Fruit fly (Drosophila melanogaster): ENCODE data around the gene Trf4-2.

Trf4-2 gene

DNA sequence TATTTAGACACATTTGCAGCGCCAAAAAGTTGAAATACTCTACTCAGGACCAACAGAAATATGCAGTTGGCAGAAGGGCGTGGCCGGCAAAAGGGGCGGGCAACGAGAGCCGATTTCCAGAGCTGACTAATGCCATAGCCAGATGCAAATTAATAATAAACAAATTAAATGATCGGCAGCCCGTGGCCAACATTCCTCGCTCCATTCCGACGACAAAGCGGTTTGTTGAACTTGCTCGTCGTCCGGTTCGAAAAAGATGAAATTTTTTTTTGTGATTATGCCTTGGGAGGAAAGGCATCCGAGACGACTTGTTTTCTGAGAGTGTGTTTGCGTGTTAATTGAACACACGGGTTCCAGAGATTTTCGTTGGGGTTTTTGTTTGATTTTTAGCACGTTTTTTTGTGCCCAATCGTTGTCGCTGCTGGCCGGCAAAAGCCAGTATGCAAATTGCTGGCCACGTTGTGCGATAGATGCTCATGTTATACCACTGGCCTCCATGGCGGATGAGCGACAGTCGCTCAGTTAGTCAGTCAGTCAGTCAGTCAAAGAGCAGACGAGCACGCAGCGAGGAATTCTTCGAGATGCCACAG is 35.6 kb upstream of the Trf4-2 start:
- TF ChIP-seq Clk (GFP tag; optimal IDR thresholded peaks at IDR 0.05), result no peak
- no peak for TF ChIP-seq CG33017 (tag; optimal IDR thresholded peaks at IDR 0.05)
- no peak for TF ChIP-seq CG14711 (tag; optimal IDR thresholded peaks at IDR 0.05)
- TF ChIP-seq Hr96 (GFP tag; optimal IDR thresholded peaks at IDR 0.05), result no peak
- no peak for TF ChIP-seq tj (GFP tag; optimal IDR thresholded peaks at IDR 0.05)
- TF ChIP-seq bab1 (GFP tag; optimal IDR thresholded peaks at IDR 0.05), result no peak
- TF ChIP-seq CG5204 (GFP tag; optimal IDR thresholded peaks at IDR 0.05), result no peak
- TF ChIP-seq ovo (GFP tag; optimal IDR thresholded peaks at IDR 0.05), result no peak
- no peak for TF ChIP-seq CG7101 (tag; optimal IDR thresholded peaks at IDR 0.05)
- no peak for TF ChIP-seq kay (GFP tag; ENCODE audit: borderline replicate concordance)
- no peak for TF ChIP-seq CG1620 (GFP tag; optimal IDR thresholded peaks at IDR 0.05)
- no peak for TF ChIP-seq cic (GFP tag; optimal IDR thresholded peaks at IDR 0.05)
- no peak for TF ChIP-seq pad (GFP tag; optimal IDR thresholded peaks at IDR 0.05)

DNA sequence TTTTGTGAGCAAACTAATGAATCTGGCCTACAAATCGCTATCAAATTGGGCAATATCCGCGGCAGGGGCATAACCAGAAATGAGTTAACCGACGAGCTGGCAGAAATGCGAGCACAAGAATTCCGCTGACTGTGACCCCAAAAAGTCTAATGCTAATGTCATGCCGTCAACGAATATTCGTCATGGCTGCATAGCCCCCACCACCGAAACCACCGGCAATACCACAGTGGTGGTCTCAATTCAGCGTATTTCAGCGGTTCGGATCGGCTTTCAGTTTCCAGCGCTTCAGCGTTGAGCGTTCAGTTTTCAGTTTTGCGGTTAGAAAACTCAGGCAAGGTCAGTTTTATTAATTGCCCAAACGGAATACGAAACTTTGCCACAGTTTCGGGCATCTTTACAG is 34.8 kb upstream of the Trf4-2 start:
- peak; percentile 92 for TF ChIP-seq tj (GFP tag; optimal IDR thresholded peaks at IDR 0.05)
- TF ChIP-seq CG11617 (GFP tag; optimal IDR thresholded peaks at IDR 0.05), result no peak

DNA sequence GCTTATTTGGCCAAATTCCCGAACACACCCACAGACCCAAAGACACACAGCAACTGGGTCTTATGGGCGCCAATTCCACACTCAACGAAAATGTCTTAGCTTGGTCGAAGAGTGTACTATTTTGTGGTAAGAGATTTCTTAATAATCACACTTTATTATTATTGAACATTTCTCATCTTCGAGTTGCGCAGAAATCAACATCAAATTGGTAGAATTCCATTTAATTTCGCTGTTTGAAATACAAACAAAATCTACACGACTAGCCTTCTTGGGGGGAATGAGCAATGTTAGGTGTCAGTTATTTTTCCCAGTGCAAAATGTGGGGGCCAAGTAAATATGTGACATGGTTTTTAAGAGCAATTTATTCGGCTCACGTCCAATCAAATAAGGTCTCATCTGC is 34.1 kb upstream of the Trf4-2 start:
- TF ChIP-seq CG5204 (GFP tag; optimal IDR thresholded peaks at IDR 0.05) (no peak), CG14711 (tag; optimal IDR thresholded peaks at IDR 0.05) (no peak)

dm6 chr3R:24893320-24893955 is 31.6 kb upstream of the Trf4-2 start:
- TF ChIP-seq CG33017 (tag; optimal IDR thresholded peaks at IDR 0.05) (no peak), kay (GFP tag; ENCODE audit: borderline replicate concordance) (no peak), cnc (optimal IDR thresholded peaks at IDR 0.05) (no peak), Clk (GFP tag; optimal IDR thresholded peaks at IDR 0.05) (no peak), ovo (GFP tag; optimal IDR thresholded peaks at IDR 0.05) (no peak), CG5204 (GFP tag; optimal IDR thresholded peaks at IDR 0.05) (no peak), Hr96 (GFP tag; optimal IDR thresholded peaks at IDR 0.05) (no peak), CG12768 (GFP tag; optimal IDR thresholded peaks at IDR 0.05) (no peak), pad (GFP tag; optimal IDR thresholded peaks at IDR 0.05) (no peak), bab1 (GFP tag; optimal IDR thresholded peaks at IDR 0.05) (no peak), Crg-1 (GFP tag; optimal IDR thresholded peaks at IDR 0.05) (no peak), Mnt (GFP tag; optimal IDR thresholded peaks at IDR 0.05) (no peak), CG11617 (GFP tag; optimal IDR thresholded peaks at IDR 0.05) (no peak), CG7045 (GFP tag; optimal IDR thresholded peaks at IDR 0.05) (no peak)

- no peak for TF ChIP-seq Mnt (GFP tag; optimal IDR thresholded peaks at IDR 0.05)
- no peak for TF ChIP-seq cnc (optimal IDR thresholded peaks at IDR 0.05)
- no peak for TF ChIP-seq CG1620 (GFP tag; optimal IDR thresholded peaks at IDR 0.05)
- peak; percentile 18 for TF ChIP-seq tj (GFP tag; optimal IDR thresholded peaks at IDR 0.05)
These were observed 30.4 kb upstream of the Trf4-2 start, which contains the start of the genes CG31121 and CG11069 for dm6 chr3R:24894419-24895206. Gene CG31121 (minus strand): TSS chr3R:24894605. Gene CG11069 (plus strand): TSS chr3R:24894742.

DNA sequence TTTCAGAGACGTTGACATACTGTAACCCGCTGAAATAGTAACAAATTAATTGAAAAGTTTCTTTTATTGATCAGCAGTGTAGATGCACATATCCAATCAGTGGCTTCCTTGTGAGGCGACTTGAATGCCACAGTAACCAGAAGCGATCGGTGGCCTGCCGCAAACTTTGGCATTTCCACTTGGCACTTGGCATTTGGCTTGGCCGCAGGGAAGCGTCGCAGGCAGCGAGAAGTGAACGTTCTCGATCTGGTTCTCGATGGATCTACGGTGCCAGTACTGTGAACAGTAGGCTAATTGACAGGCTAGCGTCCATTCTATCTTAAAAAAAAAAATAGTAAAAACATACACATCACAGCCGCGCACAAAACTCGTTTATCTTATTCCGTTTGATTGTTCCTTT is 24.2 kb upstream of the Trf4-2 start, which contains the start of gene CG10845:
Gene CG10845 (plus strand): TSS at position 301 of the 400 bp plus-strand sequence.
- TF ChIP-seq tj (GFP tag; optimal IDR thresholded peaks at IDR 0.05) (no peak), Clk (GFP tag; optimal IDR thresholded peaks at IDR 0.05) (no peak), CG7045 (GFP tag; optimal IDR thresholded peaks at IDR 0.05) (no peak), CG14711 (tag; optimal IDR thresholded peaks at IDR 0.05) (no peak), CG1620 (GFP tag; optimal IDR thresholded peaks at IDR 0.05) (no peak), Crg-1 (GFP tag; optimal IDR thresholded peaks at IDR 0.05) (no peak), bab1 (GFP tag; optimal IDR thresholded peaks at IDR 0.05) (no peak), kay (GFP tag; ENCODE audit: borderline replicate concordance) (no peak)

DNA sequence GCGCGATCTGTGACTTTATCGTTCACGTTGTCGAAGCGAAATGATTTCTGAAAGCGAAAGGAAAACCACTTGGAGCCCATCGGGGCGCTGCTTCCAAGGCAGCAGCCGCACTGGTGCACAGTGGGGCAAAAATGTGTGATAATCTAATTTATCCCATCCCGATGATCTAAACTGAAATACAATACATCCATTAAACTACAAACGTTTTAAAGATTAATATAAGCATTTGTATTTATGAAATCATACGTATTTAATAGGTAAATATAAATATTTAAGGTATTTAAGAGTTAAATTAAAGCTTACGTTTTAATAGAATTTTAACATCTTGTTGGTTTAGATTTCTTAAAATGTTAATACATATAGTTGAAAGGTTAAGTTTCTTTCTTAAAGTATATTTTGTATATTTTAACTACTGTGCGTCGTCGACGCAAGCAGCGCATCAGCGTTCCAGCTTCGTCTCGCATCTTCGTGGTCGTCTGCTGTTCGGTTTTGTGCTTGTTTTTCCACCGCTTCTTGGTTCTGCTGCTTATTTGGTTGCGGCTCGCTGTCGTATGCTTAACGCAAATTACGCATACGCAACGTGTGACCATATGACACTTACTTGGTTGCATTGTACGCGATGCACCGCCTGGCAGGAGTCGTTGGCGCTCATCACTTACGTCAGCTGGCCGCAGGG is 18.9 kb upstream of the Trf4-2 start, which contains the start of gene CG13643:
Gene CG13643 (minus strand): TSS at position 46 of the 676 bp plus-strand sequence.
- TF ChIP-seq CG12768 (GFP tag; optimal IDR thresholded peaks at IDR 0.05) (no peak), cnc (optimal IDR thresholded peaks at IDR 0.05) (no peak), CG33017 (tag; optimal IDR thresholded peaks at IDR 0.05) (no peak), CG11617 (GFP tag; optimal IDR thresholded peaks at IDR 0.05) (no peak), tj (GFP tag; optimal IDR thresholded peaks at IDR 0.05) (no peak), Crg-1 (GFP tag; optimal IDR thresholded peaks at IDR 0.05) (no peak), Clk (GFP tag; optimal IDR thresholded peaks at IDR 0.05) (no peak), CG14711 (tag; optimal IDR thresholded peaks at IDR 0.05) (no peak), CG5204 (GFP tag; optimal IDR thresholded peaks at IDR 0.05) (no peak), Hr96 (GFP tag; optimal IDR thresholded peaks at IDR 0.05) (no peak), ovo (GFP tag; optimal IDR thresholded peaks at IDR 0.05) (no peak)
